Worm (Caenorhabditis elegans) whole organism, L2 larva: Measurements from ENCODE around the gene R08E5.4.

Experiments
- fos-1 ChIP-seq: fragments of 150-350 bp; optimal IDR thresholded peaks from 2 replicates; lab custom pipeline; 2014; ENCODE audit warnings: missing biosample characterization, missing genetic modification characterization
- mdl-1 ChIP-seq, 2 experiments: fragments of 150-350 bp in 1 of 2; sonication (generic microtip) in 1 of 2; optimal IDR thresholded peaks; 2 replicates each; lab custom pipeline; 2017; ENCODE audit warnings: missing biosample characterization in 2 of 2, missing genetic modification characterization in 2 of 2
- sem-4 ChIP-seq: fragments of 150-350 bp; optimal IDR thresholded peaks from 2 replicates; lab custom pipeline; 2014; ENCODE audit warnings: missing biosample characterization, missing genetic modification reagents, missing genetic modification characterization
- sma-3 ChIP-seq: sonication (generic microtip); optimal IDR thresholded peaks from 2 replicates; lab custom pipeline; 2016; ENCODE audit warnings: missing genetic modification reagents, missing genetic modification characterization, missing compliant biosample characterization

- no peak for TF ChIP-seq mdl-1 (tag; optimal IDR thresholded peaks at IDR 0.05; lab: Kevin White, UChicago)
- no peak for TF ChIP-seq sma-3 (GFP tag; lab: Kevin White, UChicago)
- no peak for TF ChIP-seq sem-4 (tag; lab: Kevin White, UChicago)
- TF ChIP-seq fos-1 = peak; percentile 26
Observed at ce11 chrV:3784167-3784734, 15.9 kb downstream of the R08E5.4 start, which contains the start of gene R08F11.1.
